Fruit fly (Drosophila melanogaster) whole organism, embryonic: ENCODE results near the gene CG8677.

Source experiments
- CG11398 ChIP-seq: fragments of 200-800 bp; sonication (Bioruptor generic); optimal IDR thresholded peaks from 2 replicates; lab custom pipeline; 2016; ENCODE audit warnings: missing biosample characterization, missing genetic modification characterization
- CG11723 ChIP-seq: fragments of 200-800 bp; sonication (Bioruptor generic); optimal IDR thresholded peaks from 2 replicates; lab custom pipeline; 2017; ENCODE audit warnings: missing biosample characterization, mild to moderate bottlenecking, missing genetic modification characterization
- CG13424 ChIP-seq: fragments of 200-800 bp; sonication (Bioruptor generic); optimal IDR thresholded peaks from 2 replicates; lab custom pipeline; 2019; ENCODE audit warnings: missing biosample characterization, mild to moderate bottlenecking, missing genetic modification characterization, moderate library complexity
- CG14441 ChIP-seq: fragments of 200-800 bp; sonication (Bioruptor generic); IDR thresholded peaks from 2 replicates; pipeline ENCODE4 v1.3.6; 2022; ENCODE audit warnings: missing biosample characterization, missing genetic modification characterization
- CG14710 ChIP-seq: fragments of 200-800 bp; sonication (Bioruptor generic); optimal IDR thresholded peaks from 3 replicates; lab custom pipeline; 2019; ENCODE audit warnings: missing biosample characterization, mild to moderate bottlenecking, missing genetic modification characterization, moderate library complexity
- CG14965 ChIP-seq: fragments of 200-800 bp; sonication (Bioruptor generic); optimal IDR thresholded peaks from 2 replicates; lab custom pipeline; 2016; ENCODE audit warnings: missing biosample characterization, missing genetic modification characterization, borderline replicate concordance
- CG15011 ChIP-seq: fragments of 200-800 bp; sonication (Bioruptor generic); optimal IDR thresholded peaks from 3 replicates; lab custom pipeline; 2018; ENCODE audit warnings: missing biosample characterization, mild to moderate bottlenecking, missing genetic modification characterization
- CG15696 ChIP-seq: fragments of 200-800 bp; sonication (Bioruptor generic); optimal IDR thresholded peaks from 2 replicates; lab custom pipeline; 2019; ENCODE audit warnings: missing biosample characterization, mild to moderate bottlenecking, missing genetic modification characterization, moderate library complexity
- CG1603 ChIP-seq: fragments of 200-800 bp; sonication (Bioruptor generic); optimal IDR thresholded peaks from 2 replicates; lab custom pipeline; 2019; ENCODE audit warnings: missing biosample characterization, mild to moderate bottlenecking, missing genetic modification characterization, moderate library complexity
- CG2116 ChIP-seq: fragments of 200-800 bp; sonication (Bioruptor generic); optimal IDR thresholded peaks from 3 replicates; lab custom pipeline; 2018; ENCODE audit warnings: missing biosample characterization, mild to moderate bottlenecking, missing genetic modification characterization
- CG2875 ChIP-seq: fragments of 200-800 bp; sonication (Bioruptor generic); optimal IDR thresholded peaks from 2 replicates; lab custom pipeline; 2017; ENCODE audit warnings: missing biosample characterization, mild to moderate bottlenecking, missing genetic modification characterization, missing genetic modification reagents
- CG30403 ChIP-seq: fragments of 200-800 bp; sonication (Bioruptor generic); optimal IDR thresholded peaks from 3 replicates; lab custom pipeline; 2016; ENCODE audit warnings: missing biosample characterization, missing genetic modification characterization
- CG30431 ChIP-seq: fragments of 200-800 bp; sonication (Bioruptor generic); optimal IDR thresholded peaks from 2 replicates; lab custom pipeline; 2017; ENCODE audit warnings: missing biosample characterization, missing genetic modification characterization
- CG31441 ChIP-seq: fragments of 200-800 bp; sonication (Bioruptor generic); IDR thresholded peaks from 2 replicates; pipeline ENCODE4 v1.3.6; 2022; ENCODE audit warnings: missing biosample characterization, missing genetic modification characterization
- CG3281 ChIP-seq: fragments of 200-800 bp; sonication (Bioruptor generic); optimal IDR thresholded peaks from 3 replicates; lab custom pipeline; 2017; ENCODE audit warnings: missing biosample characterization, mild to moderate bottlenecking, missing genetic modification characterization
- CG3995 ChIP-seq: fragments of 200-800 bp; sonication (Bioruptor generic); optimal IDR thresholded peaks from 3 replicates; lab custom pipeline; 2016; ENCODE audit warnings: missing biosample characterization, missing genetic modification characterization
- CG42726 ChIP-seq: fragments of 200-800 bp; sonication (Bioruptor generic); IDR thresholded peaks from 2 replicates; pipeline ENCODE4 v1.3.6; 2022; ENCODE audit warnings: missing biosample characterization, missing genetic modification characterization; ENCODE audit not compliant: partially characterized antibody
- CG4404 ChIP-seq: fragments of 200-800 bp; sonication (Bioruptor generic); IDR thresholded peaks from 2 replicates; pipeline ENCODE4 v1.3.6; 2022; ENCODE audit warnings: missing biosample characterization, missing genetic modification characterization
- CG6654 ChIP-seq: fragments of 200-800 bp; sonication (Bioruptor generic); optimal IDR thresholded peaks from 2 replicates; lab custom pipeline; 2017; ENCODE audit warnings: missing biosample characterization, mild to moderate bottlenecking, missing genetic modification characterization
- CG7556 ChIP-seq: fragments of 200-800 bp; sonication (Bioruptor generic); optimal IDR thresholded peaks from 2 replicates; lab custom pipeline; 2017; ENCODE audit warnings: missing biosample characterization, mild to moderate bottlenecking, missing genetic modification characterization
- CG9932 ChIP-seq: fragments of 200-800 bp; sonication (Bioruptor generic); IDR thresholded peaks from 2 replicates; pipeline ENCODE4 v1.3.6; 2022; ENCODE audit warnings: missing biosample characterization, missing genetic modification characterization
- CoRest ChIP-seq: fragments of 200-800 bp; sonication (Bioruptor generic); optimal IDR thresholded peaks from 3 replicates; lab custom pipeline; 2018; ENCODE audit warnings: missing biosample characterization, mild to moderate bottlenecking, missing genetic modification characterization, moderate library complexity
- Dad ChIP-seq: fragments of 200-800 bp; sonication (Bioruptor generic); optimal IDR thresholded peaks from 3 replicates; lab custom pipeline; 2016; ENCODE audit warnings: missing biosample characterization, missing genetic modification characterization
- Hr78 ChIP-seq, 2 experiments: fragments of 200-800 bp in 1 of 2; fragments of >200 bp in 1 of 2; sonication (Bioruptor generic) in 1 of 2; optimal IDR thresholded peaks; 2 replicates each; lab custom pipeline; 2017 to 2019; ENCODE audit warnings: missing biosample characterization in 2 of 2, missing genetic modification characterization in 2 of 2, mild to moderate bottlenecking in 1 of 2, moderate library complexity in 1 of 2
- Med ChIP-seq: fragments of 200-800 bp; sonication (Bioruptor generic); peaks from one replicate; lab custom pipeline; 2016; ENCODE audit warnings: missing biosample characterization, missing genetic modification characterization, mild to moderate bottlenecking, inconsistent platforms, moderate library complexity
- Meics ChIP-seq: fragments of 200-800 bp; sonication (Bioruptor generic); optimal IDR thresholded peaks from 2 replicates; lab custom pipeline; 2017; ENCODE audit warnings: missing biosample characterization, mild to moderate bottlenecking, missing genetic modification characterization
- Pdp1 ChIP-seq, 2 experiments: fragments of 200-800 bp; sonication (Bioruptor generic); optimal IDR thresholded peaks; 3 replicates each; lab custom pipeline; 2016; ENCODE audit warnings: missing biosample characterization in 2 of 2, missing genetic modification characterization in 2 of 2, mild to moderate bottlenecking in 1 of 2, moderate library complexity in 1 of 2
- Stat92E ChIP-seq, 3 experiments: fragments of >200 bp in 2 of 3; fragments of 200-800 bp in 1 of 3; sonication (Bioruptor generic) in 1 of 3; optimal IDR thresholded peaks; 2 replicates each; lab custom pipeline; 2017 to 2019; ENCODE audit warnings: missing biosample characterization in 3 of 3, missing genetic modification characterization in 3 of 3, mild to moderate bottlenecking in 1 of 3, moderate library complexity in 1 of 3
- Tbp ChIP-seq: fragments of >200 bp; optimal IDR thresholded peaks from 2 replicates; lab custom pipeline; 2018; ENCODE audit warnings: missing biosample characterization, missing genetic modification characterization
- Usf ChIP-seq: fragments of 200-800 bp; sonication (Bioruptor generic); optimal IDR thresholded peaks from 2 replicates; lab custom pipeline; 2017; ENCODE audit warnings: missing genotype, missing biosample characterization, missing genetic modification characterization
- al ChIP-seq: fragments of 200-800 bp; sonication (Bioruptor generic); IDR thresholded peaks from 2 replicates; pipeline ENCODE4 v1.3.6; 2022; ENCODE audit warnings: missing biosample characterization, missing genetic modification characterization
- bcd ChIP-seq: fragments of 200-800 bp; sonication (Bioruptor generic); optimal IDR thresholded peaks from 2 replicates; lab custom pipeline; 2017; ENCODE audit warnings: missing biosample characterization, mild to moderate bottlenecking, missing genetic modification characterization
- cad ChIP-seq: fragments of >200 bp; optimal IDR thresholded peaks from 2 replicates; lab custom pipeline; 2017; ENCODE audit warnings: missing biosample characterization, missing genetic modification characterization
- cwo ChIP-seq: fragments of 200-800 bp; sonication (Bioruptor generic); optimal IDR thresholded peaks from 3 replicates; lab custom pipeline; 2017; ENCODE audit warnings: missing biosample characterization, missing genetic modification characterization, mild to moderate bottlenecking, moderate library complexity, missing genetic modification reagents
- fru ChIP-seq: fragments of >200 bp; optimal IDR thresholded peaks from 2 replicates; lab custom pipeline; 2017
- ind ChIP-seq: fragments of 200-800 bp; sonication (Bioruptor generic); optimal IDR thresholded peaks from 3 replicates; lab custom pipeline; 2016; ENCODE audit warnings: missing biosample characterization, missing genetic modification characterization
- klu ChIP-seq: fragments of 200-800 bp; sonication (Bioruptor generic); IDR thresholded peaks from 2 replicates; pipeline ENCODE4 v1.3.6; 2022; ENCODE audit warnings: missing biosample characterization, missing genetic modification characterization
- lbe ChIP-seq: fragments of 200-800 bp; sonication (Bioruptor generic); optimal IDR thresholded peaks from 2 replicates; lab custom pipeline; 2016; ENCODE audit warnings: missing biosample characterization, mild to moderate bottlenecking, missing genetic modification characterization
- lola ChIP-seq, 3 experiments: fragments of >200 bp in 2 of 3; fragments of 200-800 bp in 1 of 3; sonication (Bioruptor generic) in 1 of 3; optimal IDR thresholded peaks; 2 replicates each; lab custom pipeline; 2017 to 2019; ENCODE audit warnings: missing biosample characterization in 3 of 3, missing genetic modification characterization in 3 of 3, mild to moderate bottlenecking in 1 of 3, moderate library complexity in 1 of 3
- maf-S ChIP-seq: fragments of 200-800 bp; sonication (Bioruptor generic); optimal IDR thresholded peaks from 2 replicates; lab custom pipeline; 2016; ENCODE audit warnings: missing biosample characterization, missing genetic modification characterization
- mam ChIP-seq: fragments of 200-800 bp; sonication (Bioruptor generic); optimal IDR thresholded peaks from 3 replicates; lab custom pipeline; 2016; ENCODE audit warnings: missing biosample characterization, missing genetic modification characterization
- mirr ChIP-seq: fragments of 200-800 bp; sonication (Bioruptor generic); optimal IDR thresholded peaks from 3 replicates; lab custom pipeline; 2018; ENCODE audit warnings: missing biosample characterization, mild to moderate bottlenecking, missing genetic modification characterization
- odd ChIP-seq: fragments of 200-800 bp; sonication (Bioruptor generic); optimal IDR thresholded peaks from 2 replicates; lab custom pipeline; 2017; ENCODE audit warnings: missing biosample characterization, mild to moderate bottlenecking, missing genetic modification characterization
- p53 ChIP-seq: fragments of 200-800 bp; sonication (Bioruptor generic); optimal IDR thresholded peaks from 2 replicates; lab custom pipeline; 2016; ENCODE audit warnings: missing biosample characterization, missing genetic modification characterization
- row ChIP-seq: fragments of 200-800 bp; sonication (Bioruptor generic); IDR thresholded peaks from 3 replicates; pipeline ENCODE4 v1.3.6; 2022; ENCODE audit warnings: missing biosample characterization, missing genetic modification characterization
- sr ChIP-seq: fragments of 200-800 bp; sonication (Bioruptor generic); IDR thresholded peaks from 3 replicates; pipeline ENCODE4 v1.3.6; 2022; ENCODE audit warnings: missing biosample characterization, missing genetic modification characterization
- tup ChIP-seq: fragments of 200-800 bp; sonication (Bioruptor generic); optimal IDR thresholded peaks from 2 replicates; lab custom pipeline; 2016; ENCODE audit warnings: missing biosample characterization, mild to moderate bottlenecking, missing genetic modification characterization, moderate library complexity
- unpg ChIP-seq: fragments of 200-800 bp; sonication (Bioruptor generic); optimal IDR thresholded peaks from 3 replicates; lab custom pipeline; 2018; ENCODE audit warnings: missing biosample characterization, mild to moderate bottlenecking, missing genetic modification characterization, moderate library complexity
- wdn ChIP-seq: fragments of 200-800 bp; sonication (Bioruptor generic); IDR thresholded peaks from 2 replicates; pipeline ENCODE4 v1.3.6; 2022; ENCODE audit warnings: missing biosample characterization, missing genetic modification characterization
- zen ChIP-seq: fragments of 200-800 bp; sonication (Bioruptor generic); optimal IDR thresholded peaks from 3 replicates; lab custom pipeline; 2018; ENCODE audit warnings: missing biosample characterization, mild to moderate bottlenecking, missing genetic modification characterization, moderate library complexity
- zf30C ChIP-seq: fragments of 200-800 bp; sonication (Bioruptor generic); optimal IDR thresholded peaks from 3 replicates; lab custom pipeline; 2018; ENCODE audit warnings: missing biosample characterization, mild to moderate bottlenecking, missing genetic modification characterization

The CG8677 gene

DNA sequence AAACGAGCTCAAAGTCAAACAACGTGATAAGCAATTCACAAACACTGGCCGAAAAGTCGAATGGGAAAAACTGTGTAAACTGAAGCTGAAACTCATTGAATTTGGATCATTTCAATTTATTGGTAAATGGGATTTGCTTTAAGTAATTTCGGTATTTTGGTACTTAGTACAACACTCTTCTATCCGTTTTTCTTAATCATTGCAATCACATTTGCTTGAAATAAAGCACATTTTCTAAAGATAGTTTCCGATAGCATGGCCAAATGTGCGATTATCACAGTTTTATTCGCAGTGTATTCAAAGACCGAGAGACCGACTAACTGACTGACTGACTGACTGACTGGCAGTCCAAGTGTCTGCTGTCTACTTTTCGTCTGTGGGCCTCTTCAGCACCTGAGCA, 24.6 kb upstream of the CG8677 start (continued):
- TF ChIP-seq odd (GFP tag; lab: Kevin White, UChicago) (no peak), Meics (peak; percentile 44), CG31441 (GFP tag; lab: Robert Waterston, UW) (0 out of 2 replicates have a peak, but pooled peaks have one; percentile 33), CG4404 (GFP tag; lab: Robert Waterston, UW) (no peak), sr (GFP tag; lab: Robert Waterston, UW) (no peak), wdn (no peak), CG9932 (no peak), lbe (GFP tag; lab: Kevin White, UChicago) (no peak), tup (GFP tag; lab: Kevin White, UChicago) (no peak), ind (GFP tag; lab: Kevin White, UChicago) (peak; percentile 14), row (GFP tag; lab: Robert Waterston, UW) (peak; percentile 60), Med (GFP tag; lab: Kevin White, UChicago) (peak; percentile 77), mirr (no peak), CG2116 (no peak), CoRest (tag; lab: Kevin White, UChicago) (peak; percentile 27), CG7556 (GFP tag; lab: Kevin White, UChicago) (peak; percentile 11), CG30431 (GFP tag; lab: Kevin White, UChicago) (no peak), Tbp (no peak), bcd (peak; percentile 36), zen (tag; lab: Kevin White, UChicago) (peak; percentile 33), Usf (GFP tag; lab: Kevin White, UChicago) (peak; percentile 10), maf-S (GFP tag; lab: Kevin White, UChicago) (no peak), zf30C (peak; percentile 30), CG14965 (GFP tag; lab: Kevin White, UChicago) (no peak), CG3995 (GFP tag; lab: Kevin White, UChicago) (no peak), CG30403 (GFP tag; lab: Kevin White, UChicago) (peak; percentile 18), CG11398 (GFP tag; lab: Kevin White, UChicago) (no peak), CG11723 (GFP tag; lab: Kevin White, UChicago) (no peak), CG13424 (tag; lab: Kevin White, UChicago) (peak; percentile 15), lola (GFP tag; optimal IDR thresholded peaks at IDR 0.05; lab: Kevin White, UChicago) (peak in 1 of 3 experiments; percentile 3), fru (no peak), klu (GFP tag; lab: Robert Waterston, UW) (no peak), mam (GFP tag; lab: Kevin White, UChicago) (no peak), CG6654 (GFP tag; lab: Kevin White, UChicago) (no peak), cad (GFP tag; lab: Kevin White, UChicago) (no peak), CG42726 (no peak), CG3281 (GFP tag; lab: Kevin White, UChicago) (peak; percentile 14), CG15696 (no peak), CG2875 (GFP tag; lab: Kevin White, UChicago) (no peak), al (GFP tag; lab: Robert Waterston, UW) (no peak), CG1603 (tag; lab: Kevin White, UChicago) (peak; percentile 13), Dad (GFP tag; lab: Kevin White, UChicago) (no peak), unpg (GFP tag; lab: Kevin White, UChicago) (peak; percentile 1), Stat92E (GFP tag; optimal IDR thresholded peaks at IDR 0.05; lab: Kevin White, UChicago) (no peak), cwo (GFP tag; lab: Kevin White, UChicago) (peak; percentile 12), p53 (no peak), Hr78 (GFP tag; optimal IDR thresholded peaks at IDR 0.05; lab: Kevin White, UChicago) (no peak), CG14710 (tag; lab: Kevin White, UChicago) (no peak), Pdp1 (GFP tag; optimal IDR thresholded peaks at IDR 0.05; lab: Kevin White, UChicago) (peak in 1 of 2 experiments; percentile 7), CG15011 (GFP tag; lab: Kevin White, UChicago) (no peak), CG14441 (no peak)
